Worm (Caenorhabditis elegans) whole organism, L4/young adult: ENCODE data around the gene F17C8.9.

ENCODE experiments used
- W03F9.2 ChIP-seq: fragments of 150-350 bp; optimal IDR thresholded peaks from 2 replicates; lab custom pipeline; 2014; ENCODE audit warnings: missing biosample characterization, missing genetic modification characterization
- dao-5 ChIP-seq: sonication (generic microtip); optimal IDR thresholded peaks from 2 replicates; lab custom pipeline; 2016; ENCODE audit warnings: missing genotype, missing genetic modification characterization, moderate library complexity, missing compliant biosample characterization
- him-1 ChIP-seq: sonication (generic microtip); optimal IDR thresholded peaks from 2 replicates; lab custom pipeline; 2016; ENCODE audit warnings: missing genotype, missing genetic modification reagents, missing genetic modification characterization, missing compliant biosample characterization

ce11 chrIII:4721750-4722149 lies 12.4 kb upstream of the F17C8.9 start, which contains the start of gene acy-1:
- peak; percentile 70 for TF ChIP-seq him-1
- TF ChIP-seq dao-5, result no peak
- TF ChIP-seq W03F9.2 (tag; lab: Kevin White, UChicago), result no peak
